Fruit fly (Drosophila melanogaster) whole organism, adult: ENCODE data around the gene CG43124.

Source experiments
- CG11617 ChIP-seq: fragments of 200-800 bp; sonication (Bioruptor generic); optimal IDR thresholded peaks from 2 replicates; lab custom pipeline; 2017; ENCODE audit warnings: mild to moderate bottlenecking, missing biosample characterization, missing genetic modification reagents, missing genetic modification characterization
- CG12768 ChIP-seq: fragments of 200-800 bp; sonication (Bioruptor generic); optimal IDR thresholded peaks from 2 replicates; lab custom pipeline; 2017; ENCODE audit warnings: missing biosample characterization, missing genetic modification characterization, mild to moderate bottlenecking, moderate library complexity, missing genetic modification reagents
- CG14711 ChIP-seq: fragments of 200-800 bp; sonication (Bioruptor generic); optimal IDR thresholded peaks from 2 replicates; lab custom pipeline; 2018; ENCODE audit warnings: missing biosample characterization, mild to moderate bottlenecking, missing genetic modification characterization, moderate library complexity
- CG1620 ChIP-seq: fragments of 200-800 bp; sonication (Bioruptor generic); optimal IDR thresholded peaks from 2 replicates; lab custom pipeline; 2016; ENCODE audit warnings: missing biosample characterization, missing genetic modification characterization
- CG33017 ChIP-seq: fragments of 200-800 bp; sonication (Bioruptor generic); optimal IDR thresholded peaks from 2 replicates; lab custom pipeline; 2018; ENCODE audit warnings: missing biosample characterization, mild to moderate bottlenecking, missing genetic modification characterization, moderate library complexity
- CG5204 ChIP-seq: fragments of 200-800 bp; sonication (Bioruptor generic); optimal IDR thresholded peaks from 2 replicates; lab custom pipeline; 2016; ENCODE audit warnings: missing biosample characterization, missing genetic modification characterization
- CG7045 ChIP-seq: fragments of 200-800 bp; sonication (Bioruptor generic); optimal IDR thresholded peaks from 2 replicates; lab custom pipeline; 2017; ENCODE audit warnings: missing biosample characterization, mild to moderate bottlenecking, missing genetic modification characterization
- CG7101 ChIP-seq: fragments of 200-800 bp; sonication (Bioruptor generic); optimal IDR thresholded peaks from 2 replicates; lab custom pipeline; 2018; ENCODE audit warnings: missing biosample characterization, mild to moderate bottlenecking, missing genetic modification characterization, moderate library complexity
- Clk ChIP-seq: fragments of 200-800 bp; sonication (Bioruptor generic); optimal IDR thresholded peaks from 2 replicates; lab custom pipeline; 2017; ENCODE audit warnings: missing biosample characterization, missing genetic modification characterization
- Crg-1 ChIP-seq: fragments of 200-800 bp; sonication (Bioruptor generic); optimal IDR thresholded peaks from 2 replicates; lab custom pipeline; 2016; ENCODE audit warnings: missing biosample characterization, missing genetic modification characterization
- Hr96 ChIP-seq: fragments of 200-800 bp; sonication (Bioruptor generic); optimal IDR thresholded peaks from 2 replicates; lab custom pipeline; 2016; ENCODE audit warnings: missing biosample characterization, missing genetic modification characterization
- Mnt ChIP-seq: fragments of 200-800 bp; sonication (Bioruptor generic); optimal IDR thresholded peaks from 2 replicates; lab custom pipeline; 2016; ENCODE audit warnings: missing biosample characterization, mild to moderate bottlenecking, missing genetic modification characterization
- bab1 ChIP-seq: fragments of 200-800 bp; sonication (Bioruptor generic); optimal IDR thresholded peaks from 3 replicates; lab custom pipeline; 2019; ENCODE audit warnings: missing biosample characterization, mild to moderate bottlenecking, missing genetic modification characterization, moderate library complexity
- cic ChIP-seq: fragments of 200-800 bp; sonication (Bioruptor generic); optimal IDR thresholded peaks from 2 replicates; lab custom pipeline; 2017; ENCODE audit warnings: missing biosample characterization, mild to moderate bottlenecking, missing genetic modification characterization, moderate library complexity
- cnc ChIP-seq, 2 experiments: fragments of >200 bp; optimal IDR thresholded peaks; 2 replicates each; lab custom pipeline; 2017
- kay ChIP-seq: fragments of 200-800 bp; sonication (Bioruptor generic); peaks from one replicate; lab custom pipeline; 2016; ENCODE audit warnings: missing biosample characterization, missing genetic modification characterization, borderline replicate concordance
- ovo ChIP-seq: fragments of 200-800 bp; sonication (Bioruptor generic); optimal IDR thresholded peaks from 2 replicates; lab custom pipeline; 2016; ENCODE audit warnings: missing biosample characterization, missing genetic modification characterization
- pad ChIP-seq: fragments of 200-800 bp; sonication (Bioruptor generic); optimal IDR thresholded peaks from 3 replicates; lab custom pipeline; 2017; ENCODE audit warnings: missing biosample characterization, missing genetic modification characterization, mild to moderate bottlenecking, moderate library complexity, missing genetic modification reagents
- tj ChIP-seq: fragments of 200-800 bp; sonication (Bioruptor generic); optimal IDR thresholded peaks from 3 replicates; lab custom pipeline; 2017; ENCODE audit warnings: missing biosample characterization, mild to moderate bottlenecking, missing genetic modification characterization, moderate library complexity
- toe ChIP-seq: fragments of 200-800 bp; sonication (Bioruptor generic); optimal IDR thresholded peaks from 2 replicates; lab custom pipeline; 2016; ENCODE audit warnings: missing biosample characterization, missing genetic modification characterization

CG43124 gene

dm6 chr3R:28264673-28265072, at the start of gene CG43124:
Gene CG43124, minus strand, starts transcription at chr3R:28264773.
- TF ChIP-seq CG1620 (GFP tag; lab: Kevin White, UChicago) = no peak
- TF ChIP-seq cnc (optimal IDR thresholded peaks at IDR 0.05; lab: Kevin White, UChicago) = no peak
- TF ChIP-seq pad (GFP tag; lab: Kevin White, UChicago) = no peak
- no peak for TF ChIP-seq tj
- TF ChIP-seq Hr96 = no peak
- no peak for TF ChIP-seq kay (GFP tag; lab: Kevin White, UChicago)
- no peak for TF ChIP-seq CG5204 (GFP tag; lab: Kevin White, UChicago)
- TF ChIP-seq ovo = no peak
- TF ChIP-seq CG14711 = no peak
- no peak for TF ChIP-seq Crg-1 (GFP tag; lab: Kevin White, UChicago)
- no peak for TF ChIP-seq Mnt
- no peak for TF ChIP-seq CG11617 (GFP tag; lab: Kevin White, UChicago)
- no peak for TF ChIP-seq toe
- no peak for TF ChIP-seq CG33017 (tag; lab: Kevin White, UChicago)
- no peak for TF ChIP-seq bab1 (GFP tag; lab: Kevin White, UChicago)
- no peak for TF ChIP-seq CG12768 (GFP tag; lab: Kevin White, UChicago)
- TF ChIP-seq CG7101 (tag; lab: Kevin White, UChicago) = no peak
- no peak for TF ChIP-seq CG7045 (GFP tag; lab: Kevin White, UChicago)

dm6 chr3R:28307926-28308746, 43.6 kb upstream of the CG43124 start:
- TF ChIP-seq Mnt = no peak
- TF ChIP-seq pad (GFP tag; lab: Kevin White, UChicago) = no peak
- no peak for TF ChIP-seq CG14711
- no peak for TF ChIP-seq Clk
- TF ChIP-seq CG12768 (GFP tag; lab: Kevin White, UChicago) = no peak
- TF ChIP-seq CG5204 (GFP tag; lab: Kevin White, UChicago) = no peak
- no peak for TF ChIP-seq toe
- TF ChIP-seq Crg-1 (GFP tag; lab: Kevin White, UChicago) = no peak
- TF ChIP-seq Hr96 = no peak
- TF ChIP-seq bab1 (GFP tag; lab: Kevin White, UChicago) = no peak
- TF ChIP-seq tj = no peak
- no peak for TF ChIP-seq CG7101 (tag; lab: Kevin White, UChicago)
- TF ChIP-seq cic (GFP tag; lab: Kevin White, UChicago) = no peak
- TF ChIP-seq CG33017 (tag; lab: Kevin White, UChicago) = no peak
- TF ChIP-seq CG7045 (GFP tag; lab: Kevin White, UChicago) = no peak
- TF ChIP-seq ovo = no peak
- TF ChIP-seq cnc (optimal IDR thresholded peaks at IDR 0.05; lab: Kevin White, UChicago) = no peak
- TF ChIP-seq CG1620 (GFP tag; lab: Kevin White, UChicago) = no peak
- no peak for TF ChIP-seq kay (GFP tag; lab: Kevin White, UChicago)

dm6 chr3R:28305959-28306358, 41.4 kb upstream of the CG43124 start:
- TF ChIP-seq Mnt (no peak), Clk (no peak), cic (GFP tag; lab: Kevin White, UChicago) (no peak), CG11617 (GFP tag; lab: Kevin White, UChicago) (no peak), CG7101 (tag; lab: Kevin White, UChicago) (no peak), toe (no peak), CG14711 (no peak), kay (GFP tag; lab: Kevin White, UChicago) (no peak), CG33017 (tag; lab: Kevin White, UChicago) (no peak)

- TF ChIP-seq kay (GFP tag; lab: Kevin White, UChicago) = no peak
- no peak for TF ChIP-seq Hr96
- no peak for TF ChIP-seq ovo
- TF ChIP-seq CG11617 (GFP tag; lab: Kevin White, UChicago) = no peak
- no peak for TF ChIP-seq CG5204 (GFP tag; lab: Kevin White, UChicago)
- no peak for TF ChIP-seq Crg-1 (GFP tag; lab: Kevin White, UChicago)
- TF ChIP-seq Clk = no peak
- no peak for TF ChIP-seq tj
- no peak for TF ChIP-seq pad (GFP tag; lab: Kevin White, UChicago)
- TF ChIP-seq cnc (optimal IDR thresholded peaks at IDR 0.05; lab: Kevin White, UChicago) = no peak
- TF ChIP-seq CG7045 (GFP tag; lab: Kevin White, UChicago) = no peak
Measured at dm6 chr3R:28304505-28304904, 39.9 kb upstream of the CG43124 start, which contains the start of gene CG12516. Gene CG12516, minus strand, starts transcription at chr3R:28304605.

dm6 chr3R:28297513-28297912, 32.9 kb upstream of the CG43124 start:
- TF ChIP-seq CG7045 (GFP tag; lab: Kevin White, UChicago) = no peak
- TF ChIP-seq Crg-1 (GFP tag; lab: Kevin White, UChicago) = no peak
- TF ChIP-seq bab1 (GFP tag; lab: Kevin White, UChicago) = no peak
- TF ChIP-seq cnc (optimal IDR thresholded peaks at IDR 0.05; lab: Kevin White, UChicago) = no peak
- no peak for TF ChIP-seq Clk
- no peak for TF ChIP-seq CG33017 (tag; lab: Kevin White, UChicago)
- TF ChIP-seq CG12768 (GFP tag; lab: Kevin White, UChicago) = no peak
- TF ChIP-seq kay (GFP tag; lab: Kevin White, UChicago) = no peak
- TF ChIP-seq ovo = no peak
- no peak for TF ChIP-seq toe
- TF ChIP-seq cic (GFP tag; lab: Kevin White, UChicago) = no peak
- TF ChIP-seq CG1620 (GFP tag; lab: Kevin White, UChicago) = no peak
- no peak for TF ChIP-seq CG14711
- no peak for TF ChIP-seq pad (GFP tag; lab: Kevin White, UChicago)
- no peak for TF ChIP-seq Mnt
- TF ChIP-seq Hr96 = no peak
- TF ChIP-seq tj = no peak
- TF ChIP-seq CG7101 (tag; lab: Kevin White, UChicago) = no peak
- no peak for TF ChIP-seq CG11617 (GFP tag; lab: Kevin White, UChicago)

- TF ChIP-seq Crg-1 (GFP tag; lab: Kevin White, UChicago) (no peak), kay (GFP tag; lab: Kevin White, UChicago) (no peak), CG12768 (GFP tag; lab: Kevin White, UChicago) (no peak), Hr96 (no peak), cic (GFP tag; lab: Kevin White, UChicago) (no peak), Mnt (no peak), cnc (optimal IDR thresholded peaks at IDR 0.05; lab: Kevin White, UChicago) (no peak)
Measured at dm6 chr3R:28293748-28294147, 29.2 kb upstream of the CG43124 start, which contains the start of gene UQCR-14L. Gene UQCR-14L, plus strand, starts transcription at chr3R:28294048.
